Fruit fly (Drosophila melanogaster) whole organism, embryonic: ENCODE data around the gene CG3224.

ENCODE experiments used
- Antp ChIP-seq: fragments of 200-800 bp; sonication (Bioruptor generic); optimal IDR thresholded peaks from 3 replicates; lab custom pipeline; 2016; ENCODE audit warnings: missing biosample characterization, missing genetic modification characterization
- Atf-2 ChIP-seq: fragments of 200-800 bp; sonication (Bioruptor generic); optimal IDR thresholded peaks from 2 replicates; lab custom pipeline; 2016; ENCODE audit warnings: missing biosample characterization, missing genetic modification characterization
- Atf6 ChIP-seq: fragments of 200-800 bp; sonication (Bioruptor generic); IDR thresholded peaks from 2 replicates; pipeline ENCODE4 v1.3.6; 2022; ENCODE audit warnings: missing biosample characterization, missing genetic modification characterization
- Bgb ChIP-seq: fragments of 200-800 bp; sonication (Bioruptor generic); IDR thresholded peaks from 2 replicates; pipeline ENCODE4 v1.3.6; 2022; ENCODE audit warnings: missing biosample characterization, missing genetic modification characterization; ENCODE audit not compliant: partially characterized antibody
- CG10209 ChIP-seq: fragments of 200-800 bp; sonication (Bioruptor generic); optimal IDR thresholded peaks from 3 replicates; lab custom pipeline; 2017; ENCODE audit warnings: missing biosample characterization, mild to moderate bottlenecking, missing genetic modification characterization, missing genetic modification reagents
- CG10979 ChIP-seq: fragments of 200-800 bp; sonication (Bioruptor generic); optimal IDR thresholded peaks from 2 replicates; lab custom pipeline; 2018; ENCODE audit warnings: missing biosample characterization, mild to moderate bottlenecking, missing genetic modification characterization, moderate library complexity
- CG11456 ChIP-seq: fragments of 200-800 bp; sonication (Bioruptor generic); IDR thresholded peaks from 3 replicates; pipeline ENCODE4 v1.3.6; 2022; ENCODE audit warnings: missing biosample characterization, missing genetic modification characterization
- CG14441 ChIP-seq: fragments of 200-800 bp; sonication (Bioruptor generic); IDR thresholded peaks from 2 replicates; pipeline ENCODE4 v1.3.6; 2022; ENCODE audit warnings: missing biosample characterization, missing genetic modification characterization
- CG16779 ChIP-seq: fragments of 200-800 bp; sonication (Bioruptor generic); IDR thresholded peaks from 2 replicates; pipeline ENCODE4 v1.3.6; 2022; ENCODE audit warnings: missing biosample characterization, missing genetic modification characterization
- CG17361 ChIP-seq: fragments of 200-800 bp; sonication (Bioruptor generic); IDR thresholded peaks from 3 replicates; pipeline ENCODE4 v1.3.6; 2022; ENCODE audit warnings: missing biosample characterization, missing genetic modification characterization
- CG2202 ChIP-seq: fragments of 200-800 bp; sonication (Bioruptor generic); optimal IDR thresholded peaks from 2 replicates; lab custom pipeline; 2018; ENCODE audit warnings: missing biosample characterization, mild to moderate bottlenecking, missing genetic modification characterization
- CG3065 ChIP-seq: fragments of 200-800 bp; sonication (Bioruptor generic); optimal IDR thresholded peaks from 2 replicates; lab custom pipeline; 2016; ENCODE audit warnings: missing biosample characterization, missing genetic modification characterization
- CG3407 ChIP-seq: fragments of 200-800 bp; sonication (Bioruptor generic); optimal IDR thresholded peaks from 2 replicates; lab custom pipeline; 2018; ENCODE audit warnings: missing biosample characterization, mild to moderate bottlenecking, missing genetic modification characterization
- CG34376 ChIP-seq: fragments of 200-800 bp; sonication (Bioruptor generic); optimal IDR thresholded peaks from 2 replicates; lab custom pipeline; 2018; ENCODE audit warnings: missing biosample characterization, mild to moderate bottlenecking, missing genetic modification characterization
- CG34422 ChIP-seq: fragments of 200-800 bp; sonication (Bioruptor generic); IDR thresholded peaks from 3 replicates; pipeline ENCODE4 v1.3.6; 2022; ENCODE audit warnings: missing biosample characterization, missing genetic modification characterization
- CG4328 ChIP-seq: fragments of 200-800 bp; sonication (Bioruptor generic); optimal IDR thresholded peaks from 3 replicates; lab custom pipeline; 2017; ENCODE audit warnings: missing biosample characterization, missing genetic modification reagents, missing genetic modification characterization
- CG4730 ChIP-seq: fragments of 200-800 bp; sonication (Bioruptor generic); IDR thresholded peaks from 2 replicates; pipeline ENCODE4 v1.3.6; 2022; ENCODE audit warnings: missing biosample characterization, missing genetic modification characterization
- CG5180 ChIP-seq: fragments of 200-800 bp; sonication (Bioruptor generic); optimal IDR thresholded peaks from 3 replicates; lab custom pipeline; 2017; ENCODE audit warnings: missing biosample characterization, missing genetic modification characterization, mild to moderate bottlenecking, moderate library complexity, missing genetic modification reagents
- CG6765 ChIP-seq: fragments of 200-800 bp; sonication (Bioruptor generic); optimal IDR thresholded peaks from 3 replicates; lab custom pipeline; 2017; ENCODE audit warnings: missing biosample characterization, mild to moderate bottlenecking, missing genetic modification characterization
- CG6791 ChIP-seq: fragments of 200-800 bp; sonication (Bioruptor generic); IDR thresholded peaks from 3 replicates; pipeline ENCODE4 v1.3.6; 2022; ENCODE audit warnings: missing biosample characterization, missing genetic modification characterization; ENCODE audit not compliant: partially characterized antibody
- CG6813 ChIP-seq: fragments of 200-800 bp; sonication (Bioruptor generic); optimal IDR thresholded peaks from 2 replicates; lab custom pipeline; 2017; ENCODE audit warnings: missing biosample characterization, missing genetic modification characterization, mild to moderate bottlenecking, moderate library complexity, missing genetic modification reagents
- CG7928 ChIP-seq: fragments of 200-800 bp; sonication (Bioruptor generic); optimal IDR thresholded peaks from 2 replicates; lab custom pipeline; 2017; ENCODE audit warnings: missing biosample characterization, mild to moderate bottlenecking, missing genetic modification characterization
- CG9609 ChIP-seq: fragments of 200-800 bp; sonication (Bioruptor generic); optimal IDR thresholded peaks from 3 replicates; lab custom pipeline; 2016; ENCODE audit warnings: missing biosample characterization, missing genetic modification characterization
- CoRest ChIP-seq: fragments of 200-800 bp; sonication (Bioruptor generic); optimal IDR thresholded peaks from 3 replicates; lab custom pipeline; 2018; ENCODE audit warnings: missing biosample characterization, mild to moderate bottlenecking, missing genetic modification characterization, moderate library complexity
- D19B ChIP-seq: fragments of 200-800 bp; sonication (Bioruptor generic); optimal IDR thresholded peaks from 2 replicates; lab custom pipeline; 2017; ENCODE audit warnings: missing biosample characterization, mild to moderate bottlenecking, missing genetic modification characterization
- Dad ChIP-seq: fragments of 200-800 bp; sonication (Bioruptor generic); optimal IDR thresholded peaks from 3 replicates; lab custom pipeline; 2016; ENCODE audit warnings: missing biosample characterization, missing genetic modification characterization
- Dp ChIP-seq: fragments of 200-800 bp; sonication (Bioruptor generic); optimal IDR thresholded peaks from 2 replicates; lab custom pipeline; 2018; ENCODE audit warnings: missing biosample characterization, mild to moderate bottlenecking, missing genetic modification characterization, moderate library complexity
- Eip74EF ChIP-seq, 2 experiments: fragments of 200-800 bp in 1 of 2; fragments of >200 bp in 1 of 2; sonication (Bioruptor generic) in 1 of 2; optimal IDR thresholded peaks; 2 replicates each; lab custom pipeline; 2017 to 2019; ENCODE audit warnings: missing biosample characterization in 2 of 2, missing genetic modification characterization in 2 of 2, mild to moderate bottlenecking in 1 of 2, moderate library complexity in 1 of 2
- Hr78 ChIP-seq, 2 experiments: fragments of 200-800 bp in 1 of 2; fragments of >200 bp in 1 of 2; sonication (Bioruptor generic) in 1 of 2; optimal IDR thresholded peaks; 2 replicates each; lab custom pipeline; 2017 to 2019; ENCODE audit warnings: missing biosample characterization in 2 of 2, missing genetic modification characterization in 2 of 2, mild to moderate bottlenecking in 1 of 2, moderate library complexity in 1 of 2
- Sox100B ChIP-seq: fragments of 200-800 bp; sonication (Bioruptor generic); optimal IDR thresholded peaks from 3 replicates; lab custom pipeline; 2018; ENCODE audit warnings: missing biosample characterization, mild to moderate bottlenecking, missing genetic modification characterization
- Usf ChIP-seq: fragments of 200-800 bp; sonication (Bioruptor generic); optimal IDR thresholded peaks from 2 replicates; lab custom pipeline; 2017; ENCODE audit warnings: missing genotype, missing biosample characterization, missing genetic modification characterization
- Xbp1 ChIP-seq: fragments of 200-800 bp; sonication (Bioruptor generic); optimal IDR thresholded peaks from 3 replicates; lab custom pipeline; 2016; ENCODE audit warnings: missing biosample characterization, mild to moderate bottlenecking, missing genetic modification characterization
- aop ChIP-seq: fragments of 200-800 bp; sonication (Bioruptor generic); IDR thresholded peaks from 2 replicates; pipeline ENCODE4 v1.3.6; 2022; ENCODE audit warnings: missing biosample characterization, missing genetic modification characterization
- cad ChIP-seq: fragments of >200 bp; optimal IDR thresholded peaks from 2 replicates; lab custom pipeline; 2017; ENCODE audit warnings: missing biosample characterization, missing genetic modification characterization
- cas ChIP-seq: fragments of 200-800 bp; sonication (Bioruptor generic); IDR thresholded peaks from 2 replicates; pipeline ENCODE4 v1.3.6; 2022; ENCODE audit warnings: missing biosample characterization, missing genetic modification characterization
- disco-r ChIP-seq: fragments of 200-800 bp; sonication (Bioruptor generic); optimal IDR thresholded peaks from 2 replicates; lab custom pipeline; 2016; ENCODE audit warnings: missing biosample characterization, missing genetic modification characterization
- en ChIP-seq: fragments of 200-800 bp; sonication (Bioruptor generic); optimal IDR thresholded peaks from 2 replicates; lab custom pipeline; 2016; ENCODE audit warnings: missing biosample characterization, missing genetic modification characterization
- eve ChIP-seq, 2 experiments: fragments of >200 bp; optimal IDR thresholded peaks; 2 replicates each; lab custom pipeline; 2017; ENCODE audit warnings: missing biosample characterization in 2 of 2, missing genetic modification characterization in 2 of 2
- exex ChIP-seq: fragments of 200-800 bp; sonication (Bioruptor generic); optimal IDR thresholded peaks from 4 replicates; lab custom pipeline; 2018; ENCODE audit warnings: missing biosample characterization, mild to moderate bottlenecking, missing genetic modification characterization, moderate library complexity
- ftz-f1 ChIP-seq: fragments of 200-800 bp; sonication (Bioruptor generic); optimal IDR thresholded peaks from 2 replicates; lab custom pipeline; 2016; ENCODE audit warnings: missing biosample characterization, missing genetic modification characterization
- gt ChIP-seq: fragments of 200-800 bp; sonication (Bioruptor generic); IDR thresholded peaks from 2 replicates; pipeline ENCODE4 v1.3.6; 2022; ENCODE audit warnings: missing biosample characterization, missing genetic modification characterization
- ham ChIP-seq: fragments of 200-800 bp; sonication (Bioruptor generic); IDR thresholded peaks from 2 replicates; pipeline ENCODE4 v1.3.6; 2022; ENCODE audit warnings: missing biosample characterization, missing genetic modification characterization
- inv ChIP-seq: fragments of 200-800 bp; sonication (Bioruptor generic); IDR thresholded peaks from 2 replicates; pipeline ENCODE4 v1.3.6; 2022; ENCODE audit warnings: missing biosample characterization, missing genetic modification characterization; ENCODE audit not compliant: partially characterized antibody
- lola ChIP-seq, 3 experiments: fragments of >200 bp in 2 of 3; fragments of 200-800 bp in 1 of 3; sonication (Bioruptor generic) in 1 of 3; optimal IDR thresholded peaks; 2 replicates each; lab custom pipeline; 2017 to 2019; ENCODE audit warnings: missing biosample characterization in 3 of 3, missing genetic modification characterization in 3 of 3, mild to moderate bottlenecking in 1 of 3, moderate library complexity in 1 of 3
- org-1 ChIP-seq: fragments of 200-800 bp; sonication (Bioruptor generic); optimal IDR thresholded peaks from 2 replicates; lab custom pipeline; 2017; ENCODE audit warnings: missing biosample characterization, missing genetic modification characterization
- pita ChIP-seq: fragments of 200-800 bp; sonication (Bioruptor generic); optimal IDR thresholded peaks from 2 replicates; lab custom pipeline; 2017; ENCODE audit warnings: missing biosample characterization, mild to moderate bottlenecking, missing genetic modification characterization
- stwl ChIP-seq: fragments of 200-800 bp; sonication (Bioruptor generic); optimal IDR thresholded peaks from 3 replicates; lab custom pipeline; 2018; ENCODE audit warnings: missing biosample characterization, mild to moderate bottlenecking, missing genetic modification characterization, moderate library complexity
- tll ChIP-seq, 2 experiments: fragments of 200-800 bp in 1 of 2; fragments of >200 bp in 1 of 2; sonication (Bioruptor generic) in 1 of 2; optimal IDR thresholded peaks; 2 replicates each; lab custom pipeline; 2017 to 2019; ENCODE audit warnings: missing biosample characterization in 2 of 2, missing genetic modification characterization in 2 of 2, mild to moderate bottlenecking in 1 of 2, moderate library complexity in 1 of 2
- tna ChIP-seq: fragments of 200-800 bp; sonication (Bioruptor generic); IDR thresholded peaks from 2 replicates; pipeline ENCODE4 v1.3.6; 2022; ENCODE audit warnings: missing biosample characterization, missing genetic modification characterization; ENCODE audit not compliant: partially characterized antibody
- zfh2 ChIP-seq: fragments of 200-800 bp; sonication (Bioruptor generic); optimal IDR thresholded peaks from 2 replicates; lab custom pipeline; 2016; ENCODE audit warnings: missing biosample characterization, missing genetic modification characterization

The CG3224 gene

DNA sequence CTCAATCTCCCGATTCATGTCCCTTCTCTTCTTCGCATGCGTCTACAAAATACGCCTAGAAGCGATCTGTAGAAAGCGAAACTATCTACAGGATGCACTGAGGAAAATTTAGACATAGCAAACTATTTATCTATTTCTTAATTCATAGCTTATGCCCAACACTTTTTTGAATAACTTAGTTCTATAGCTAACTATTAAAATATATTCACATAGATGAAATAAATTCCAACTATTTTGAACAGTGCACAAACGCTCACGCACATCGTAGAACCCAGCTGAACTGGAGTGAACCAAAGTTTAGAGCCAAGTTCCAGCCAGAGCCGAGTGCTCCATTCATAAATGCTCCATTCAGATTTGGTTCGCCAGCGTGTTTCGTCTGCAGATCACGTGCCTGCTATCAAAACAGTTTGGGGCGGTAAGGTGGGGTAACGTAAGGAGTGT is 39.7 kb downstream of the CG3224 start (continued):
- no peak for TF ChIP-seq Bgb (GFP tag; lab: Robert Waterston, UW)
- TF ChIP-seq D19B (GFP tag; lab: Kevin White, UChicago) = no peak
- TF ChIP-seq ham (GFP tag; lab: Robert Waterston, UW) = no peak
- TF ChIP-seq inv (GFP tag; lab: Robert Waterston, UW) = no peak
- TF ChIP-seq CG10209 (GFP tag; lab: Kevin White, UChicago) = peak; percentile 46
- TF ChIP-seq pita (GFP tag; lab: Kevin White, UChicago) = no peak
- no peak for TF ChIP-seq CG6791
- TF ChIP-seq CG2202 = peak; percentile 12
- peak; percentile 36 for TF ChIP-seq Sox100B (GFP tag; lab: Kevin White, UChicago)
- peak; percentile 30; the same call in 1 of the 2 replicates for TF ChIP-seq CG4730 (GFP tag; lab: Robert Waterston, UW)
- TF ChIP-seq CG17361 (GFP tag; lab: Robert Waterston, UW) = peak; percentile 40; the same call in 1 of the 3 replicates
- no peak for TF ChIP-seq gt
- no peak for TF ChIP-seq tna (GFP tag; lab: Robert Waterston, UW)
- no peak for TF ChIP-seq tll (GFP tag; optimal IDR thresholded peaks at IDR 0.05; lab: Kevin White, UChicago)
- peak; percentile 34; the same call in 1 of the 2 replicates for TF ChIP-seq Atf6 (GFP tag; lab: Robert Waterston, UW)
- TF ChIP-seq disco-r (GFP tag; lab: Kevin White, UChicago) = no peak
- peak; percentile 38; the same call in 1 of the 2 replicates for TF ChIP-seq CG14441 (GFP tag; lab: Robert Waterston, UW)
- peak; percentile 37; the same call in 1 of the 3 replicates for TF ChIP-seq CG34422
- TF ChIP-seq CG4328 (GFP tag; lab: Kevin White, UChicago) = no peak
- no peak for TF ChIP-seq Usf
- no peak for TF ChIP-seq cas (GFP tag; lab: Robert Waterston, UW)
- TF ChIP-seq aop = no peak
- TF ChIP-seq CG6765 = no peak
- peak; percentile 25 for TF ChIP-seq CG6813 (GFP tag; lab: Kevin White, UChicago)
- no peak for TF ChIP-seq eve (GFP tag; optimal IDR thresholded peaks at IDR 0.05; lab: Kevin White, UChicago)
- peak; percentile 31 for TF ChIP-seq CoRest (tag; lab: Kevin White, UChicago)
- no peak for TF ChIP-seq exex (tag; lab: Kevin White, UChicago)
- TF ChIP-seq en (GFP tag; lab: Kevin White, UChicago) = no peak
- no peak for TF ChIP-seq cad (GFP tag; lab: Kevin White, UChicago)
- TF ChIP-seq zfh2 (GFP tag; lab: Kevin White, UChicago) = no peak
- no peak for TF ChIP-seq Atf-2
- peak; percentile 22 for TF ChIP-seq Xbp1 (GFP tag; lab: Kevin White, UChicago)
- no peak for TF ChIP-seq Eip74EF (GFP tag; optimal IDR thresholded peaks at IDR 0.05; lab: Kevin White, UChicago)
- peak; percentile 66; the same call in 1 of the 3 replicates for TF ChIP-seq CG11456 (GFP tag; lab: Robert Waterston, UW)
- TF ChIP-seq CG5180 = no peak
- no peak for TF ChIP-seq ftz-f1 (GFP tag; lab: Kevin White, UChicago)
- TF ChIP-seq Dad (GFP tag; lab: Kevin White, UChicago) = no peak
- no peak for TF ChIP-seq CG3407 (GFP tag; lab: Kevin White, UChicago)
- TF ChIP-seq Hr78 (GFP tag; optimal IDR thresholded peaks at IDR 0.05; lab: Kevin White, UChicago) = no peak
- TF ChIP-seq stwl (tag; lab: Kevin White, UChicago) = no peak
- TF ChIP-seq CG9609 (GFP tag; lab: Kevin White, UChicago) = no peak
- no peak for TF ChIP-seq org-1 (GFP tag; lab: Kevin White, UChicago)
- TF ChIP-seq Antp = peak; percentile 18
- peak in 1 of 3 experiments; percentile 59 for TF ChIP-seq lola (GFP tag; optimal IDR thresholded peaks at IDR 0.05; lab: Kevin White, UChicago)
- TF ChIP-seq Dp (GFP tag; lab: Kevin White, UChicago) = no peak
- peak; percentile 62 for TF ChIP-seq CG10979 (tag; lab: Kevin White, UChicago)
- no peak for TF ChIP-seq CG16779 (GFP tag; lab: Robert Waterston, UW)
- TF ChIP-seq CG3065 (GFP tag; lab: Kevin White, UChicago) = no peak
- TF ChIP-seq CG34376 = no peak
- no peak for TF ChIP-seq CG7928 (GFP tag; lab: Kevin White, UChicago)
